Worm (Caenorhabditis elegans): ENCODE measurements around the gene fbxc-25.

ce11 chrII:2335572-2335971, 39.5 kb upstream of the fbxc-25 start, which contains the start of gene F43C11.7:
- TF ChIP-seq nhr-23 (tag; optimal IDR thresholded peaks at IDR 0.05) (no peak), peb-1 (tag; optimal IDR thresholded peaks at IDR 0.05) (no peak), ztf-11 (tag; optimal IDR thresholded peaks at IDR 0.05) (no peak), crh-2 (tag; optimal IDR thresholded peaks at IDR 0.05) (no peak), unc-39 (tag; optimal IDR thresholded peaks at IDR 0.05) (no peak), ceh-82 (tag; optimal IDR thresholded peaks at IDR 0.05) (no peak), nhr-237 (tag; optimal IDR thresholded peaks at IDR 0.05) (no peak)
